Fruit fly (Drosophila melanogaster) whole organism, pupa: ENCODE data around the gene heix.

ENCODE experiments used
- CG13204 ChIP-seq: fragments of 200-800 bp; sonication (Bioruptor generic); optimal IDR thresholded peaks from 2 replicates; lab custom pipeline; 2018; ENCODE audit warnings: missing biosample characterization, mild to moderate bottlenecking, missing genetic modification characterization, moderate library complexity
- CG34367 ChIP-seq: fragments of 200-800 bp; sonication (Bioruptor generic); optimal IDR thresholded peaks from 2 replicates; lab custom pipeline; 2018; ENCODE audit warnings: missing biosample characterization, mild to moderate bottlenecking, missing genetic modification characterization
- CG4496 ChIP-seq: fragments of 200-800 bp; sonication (Bioruptor generic); IDR thresholded peaks from 3 replicates; pipeline ENCODE4 v1.3.6; 2022; ENCODE audit warnings: missing biosample characterization, missing genetic modification characterization
- CG8301 ChIP-seq: fragments of 200-800 bp; sonication (Bioruptor generic); optimal IDR thresholded peaks from 2 replicates; lab custom pipeline; 2018; ENCODE audit warnings: missing biosample characterization, mild to moderate bottlenecking, missing genetic modification characterization
- CG9948 ChIP-seq: fragments of 200-800 bp; sonication (Bioruptor generic); optimal IDR thresholded peaks from 2 replicates; lab custom pipeline; 2018; ENCODE audit warnings: missing biosample characterization, mild to moderate bottlenecking, missing genetic modification characterization, moderate library complexity
- D1 ChIP-seq: fragments of 200-800 bp; sonication (Bioruptor generic); optimal IDR thresholded peaks from 2 replicates; lab custom pipeline; 2018; ENCODE audit warnings: missing biosample characterization, mild to moderate bottlenecking, missing genetic modification characterization, moderate library complexity
- EcR ChIP-seq: fragments of 200-800 bp; sonication (Bioruptor generic); optimal IDR thresholded peaks from 3 replicates; lab custom pipeline; 2019; ENCODE audit warnings: missing biosample characterization, missing genetic modification characterization, mild to moderate bottlenecking, moderate library complexity, missing genetic modification reagents
- Pif1A ChIP-seq: fragments of 200-800 bp; sonication (Bioruptor generic); optimal IDR thresholded peaks from 3 replicates; lab custom pipeline; 2016; ENCODE audit warnings: missing biosample characterization, missing genetic modification characterization
- fd96Ca ChIP-seq: fragments of 200-800 bp; sonication (Bioruptor generic); IDR thresholded peaks from 3 replicates; pipeline ENCODE4 v1.3.6; 2022; ENCODE audit warnings: missing biosample characterization, missing genetic modification characterization

DNA sequence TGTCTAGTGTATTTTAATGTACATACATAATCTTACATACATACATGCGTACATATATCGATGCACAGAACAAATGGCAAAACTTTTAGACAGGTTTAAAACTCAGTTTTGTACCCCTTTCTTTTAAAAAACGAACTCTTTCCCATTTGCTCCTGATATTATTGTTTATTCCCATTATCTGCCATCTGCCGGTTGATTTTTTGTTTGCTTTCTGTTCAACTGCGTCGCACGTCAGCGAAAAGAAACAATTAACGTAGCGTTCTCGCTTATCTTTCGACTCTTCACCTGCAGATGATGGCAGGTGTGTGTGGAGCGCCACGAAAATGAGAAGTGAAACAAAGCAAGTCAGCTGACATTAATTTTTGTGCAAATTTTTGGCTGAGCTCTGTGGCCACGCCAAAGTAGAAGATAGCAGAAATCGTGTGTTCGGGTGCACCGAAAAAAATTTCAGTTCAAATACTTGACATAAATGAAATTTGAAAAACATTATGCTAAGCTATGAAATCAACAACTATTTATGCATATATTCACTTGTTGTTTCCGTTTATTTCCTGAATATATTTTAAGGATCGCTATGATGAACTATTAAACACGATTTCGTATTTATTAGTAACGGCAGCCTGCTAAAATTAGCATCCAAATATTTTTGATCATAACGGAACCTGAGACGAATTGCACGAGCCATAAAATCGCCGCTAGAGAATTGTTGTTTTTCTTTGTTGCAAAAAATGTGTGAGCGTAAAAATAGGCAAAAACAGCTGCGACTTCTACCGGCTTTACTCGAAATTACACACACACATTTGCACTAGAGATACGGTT is 28.8 kb downstream of the heix start:
- TF ChIP-seq Pif1A (GFP tag; lab: Kevin White, UChicago) (peak; percentile 7), CG34367 (tag; lab: Kevin White, UChicago) (no peak), D1 (tag; lab: Kevin White, UChicago) (no peak), CG4496 (GFP tag; lab: Robert Waterston, UW) (no peak), CG8301 (tag; lab: Kevin White, UChicago) (peak; percentile 59), EcR (no peak), CG9948 (tag; lab: Kevin White, UChicago) (no peak), CG13204 (GFP tag; lab: Kevin White, UChicago) (no peak), fd96Ca (no peak)
